Fruit fly (Drosophila melanogaster): ENCODE data around the gene CG15803.

- TF ChIP-seq CG14711 (tag; optimal IDR thresholded peaks at IDR 0.05) (no peak), toe (GFP tag; optimal IDR thresholded peaks at IDR 0.05) (no peak), cnc (optimal IDR thresholded peaks at IDR 0.05) (no peak), CG7045 (GFP tag; optimal IDR thresholded peaks at IDR 0.05) (no peak), bab1 (GFP tag; optimal IDR thresholded peaks at IDR 0.05) (no peak), CG33017 (tag; optimal IDR thresholded peaks at IDR 0.05) (peak; percentile 74), CG5204 (GFP tag; optimal IDR thresholded peaks at IDR 0.05) (no peak)
Observed at dm6 chr3R:18311368-18311919, 49.1 kb downstream of the CG15803 start.

All from whole organism, adult.